Worm (Caenorhabditis elegans) whole organism, young adult: ENCODE data around the gene ifas-2.

Experiments used
- B0261.1 ChIP-seq: sonication (generic microtip); optimal IDR thresholded peaks from 2 replicates; lab custom pipeline; 2016; ENCODE audit warnings: mild to moderate bottlenecking, missing genetic modification characterization, moderate library complexity, missing compliant biosample characterization
- C06A6.2 ChIP-seq: fragments of 200-800 bp; sonication (Bioruptor generic); conservative IDR thresholded peaks from 2 replicates; pipeline ENCODE4 v1.3.6; 2022; ENCODE audit warnings: missing genetic modification characterization, missing compliant biosample characterization
- C17E4.6 ChIP-seq: fragments of 200-800 bp; sonication (Bioruptor generic); IDR thresholded peaks from 2 replicates; pipeline ENCODE4 v1.3.6; 2022; ENCODE audit warnings: missing genetic modification reagents, missing genetic modification characterization, missing compliant biosample characterization
- F33H1.4 ChIP-seq: fragments of 200-800 bp; sonication (Bioruptor generic); IDR thresholded peaks from 2 replicates; pipeline ENCODE4 v1.3.6; 2022; ENCODE audit warnings: missing genetic modification reagents, missing genetic modification characterization, missing compliant biosample characterization
- F39B2.1 ChIP-seq: fragments of 200-800 bp; sonication (Bioruptor generic); IDR thresholded peaks from 2 replicates; pipeline ENCODE4 v1.3.6; 2022; ENCODE audit warnings: missing genetic modification reagents, missing genetic modification characterization, missing compliant biosample characterization
- T07F8.4 ChIP-seq: sonication (generic microtip); optimal IDR thresholded peaks from 2 replicates; lab custom pipeline; 2016; ENCODE audit warnings: mild to moderate bottlenecking, missing genetic modification characterization, moderate library complexity, missing compliant biosample characterization
- Y53F4B.3 ChIP-seq: fragments of 200-800 bp; sonication (Bioruptor generic); IDR thresholded peaks from 2 replicates; pipeline ENCODE4 v1.3.6; 2022; ENCODE audit warnings: missing genetic modification reagents, missing genetic modification characterization, missing compliant biosample characterization
- Y53G8AR.9 ChIP-seq: fragments of 200-800 bp; sonication (Bioruptor generic); conservative IDR thresholded peaks from 2 replicates; pipeline ENCODE4 v1.3.6; 2022; ENCODE audit warnings: missing genetic modification reagents, missing genetic modification characterization, missing compliant biosample characterization
- Y79H2A.3 ChIP-seq: fragments of 200-800 bp; sonication (Bioruptor generic); conservative IDR thresholded peaks from 2 replicates; pipeline ENCODE4 v1.3.6; 2022; ENCODE audit warnings: missing genetic modification reagents, missing genetic modification characterization, missing compliant biosample characterization
- Y95B8A.8 ChIP-seq: fragments of 200-800 bp; sonication (Bioruptor generic); IDR thresholded peaks from 2 replicates; pipeline ENCODE4 v1.3.6; 2022; ENCODE audit warnings: missing genetic modification reagents, missing genetic modification characterization, missing compliant biosample characterization
- akir-1 ChIP-seq: fragments of 200-800 bp; sonication (Bioruptor generic); optimal IDR thresholded peaks from 2 replicates; lab custom pipeline; 2018; ENCODE audit warnings: mild to moderate bottlenecking, missing genetic modification characterization, moderate library complexity, missing compliant biosample characterization
- cebp-1 ChIP-seq, 2 experiments: fragments of 200-800 bp in 1 of 2; sonication (Bioruptor generic) in 1 of 2; sonication (generic microtip) in 1 of 2; IDR thresholded peaks in 1 of 2; optimal IDR thresholded peaks in 1 of 2; 2 replicates each; pipeline versions ENCODE4 v1.3.6 to Lab custom; 2017 to 2022; ENCODE audit warnings: missing compliant biosample characterization in 2 of 2, missing genetic modification characterization in 2 of 2, mild to moderate bottlenecking in 1 of 2, missing genetic modification reagents in 1 of 2, moderate library complexity in 1 of 2
- cebp-2 ChIP-seq: fragments of 200-800 bp; sonication (Bioruptor generic); IDR thresholded peaks from 2 replicates; pipeline ENCODE4 v1.3.6; 2022; ENCODE audit warnings: missing genetic modification characterization, missing compliant biosample characterization
- die-1 ChIP-seq: sonication (generic microtip); optimal IDR thresholded peaks from 2 replicates; lab custom pipeline; 2016; ENCODE audit warnings: missing genotype, mild to moderate bottlenecking, missing genetic modification characterization, missing compliant biosample characterization
- dpff-1 ChIP-seq: sonication (generic microtip); optimal IDR thresholded peaks from 2 replicates; lab custom pipeline; 2017; ENCODE audit warnings: mild to moderate bottlenecking, missing genetic modification characterization, missing compliant biosample characterization
- egl-18 ChIP-seq: fragments of 200-800 bp; sonication (Bioruptor generic); IDR thresholded peaks from 2 replicates; pipeline ENCODE4 v1.3.6; 2022; ENCODE audit warnings: missing genetic modification reagents, missing genetic modification characterization, missing compliant biosample characterization
- egrh-3 ChIP-seq: fragments of 200-800 bp; sonication (Bioruptor generic); IDR thresholded peaks from 2 replicates; pipeline ENCODE4 v1.3.6; 2022; ENCODE audit warnings: missing genetic modification reagents, missing genetic modification characterization, missing compliant biosample characterization
- ekl-4 ChIP-seq: fragments of 200-800 bp; sonication (Bioruptor generic); IDR thresholded peaks from 2 replicates; pipeline ENCODE4 v1.3.6; 2022; ENCODE audit warnings: missing genetic modification reagents, missing genetic modification characterization, missing compliant biosample characterization
- him-1 ChIP-seq: sonication (generic microtip); optimal IDR thresholded peaks from 2 replicates; lab custom pipeline; 2016; ENCODE audit warnings: missing genotype, missing genetic modification reagents, missing genetic modification characterization, missing compliant biosample characterization
- hlh-26 ChIP-seq: fragments of 200-800 bp; sonication (Bioruptor generic); conservative IDR thresholded peaks from 2 replicates; pipeline ENCODE4 v1.3.6; 2022; ENCODE audit warnings: missing genetic modification reagents, missing genetic modification characterization, missing compliant biosample characterization
- hmg-1.2 ChIP-seq: fragments of 200-800 bp; sonication (Bioruptor generic); IDR thresholded peaks from 2 replicates; pipeline ENCODE4 v1.3.6; 2022; ENCODE audit warnings: missing genetic modification reagents, missing genetic modification characterization, missing compliant biosample characterization
- hmg-20 ChIP-seq: fragments of 200-800 bp; sonication (Bioruptor generic); IDR thresholded peaks from 2 replicates; pipeline ENCODE4 v1.3.6; 2022; ENCODE audit warnings: missing genetic modification reagents, missing genetic modification characterization, missing compliant biosample characterization
- hsf-1 ChIP-seq: fragments of 200-800 bp; sonication (Bioruptor generic); IDR thresholded peaks from 2 replicates; pipeline ENCODE4 v1.3.6; 2022; ENCODE audit warnings: missing genetic modification reagents, missing genetic modification characterization, missing compliant biosample characterization
- lir-1 ChIP-seq: fragments of 200-800 bp; sonication (Bioruptor generic); conservative IDR thresholded peaks from 2 replicates; pipeline ENCODE4 v1.3.6; 2022; ENCODE audit warnings: missing genetic modification reagents, missing genetic modification characterization, missing compliant biosample characterization
- madf-6 ChIP-seq: fragments of 200-800 bp; sonication (Bioruptor generic); IDR thresholded peaks from 2 replicates; pipeline ENCODE4 v1.3.6; 2022; ENCODE audit warnings: missing genetic modification reagents, missing genetic modification characterization, missing compliant biosample characterization
- nhr-179 ChIP-seq: sonication (generic microtip); optimal IDR thresholded peaks from 2 replicates; lab custom pipeline; 2016; ENCODE audit warnings: mild to moderate bottlenecking, missing genetic modification characterization, missing compliant biosample characterization
- nhr-90 ChIP-seq: sonication (generic microtip); optimal IDR thresholded peaks from 2 replicates; lab custom pipeline; 2016; ENCODE audit warnings: missing genotype, mild to moderate bottlenecking, missing genetic modification characterization, missing compliant biosample characterization
- pbrm-1 ChIP-seq: fragments of 200-800 bp; sonication (Bioruptor generic); IDR thresholded peaks from 2 replicates; pipeline ENCODE4 v1.3.6; 2022; ENCODE audit warnings: missing genetic modification reagents, missing genetic modification characterization, missing compliant biosample characterization
- repo-1 ChIP-seq: sonication (generic microtip); optimal IDR thresholded peaks from 2 replicates; lab custom pipeline; 2017; ENCODE audit warnings: mild to moderate bottlenecking, missing genetic modification characterization, missing compliant biosample characterization
- rpc-1 ChIP-seq, 2 experiments: fragments of 150-350 bp in 1 of 2; sonication (generic microtip) in 1 of 2; optimal IDR thresholded peaks; 2 replicates each; lab custom pipeline; 2014 to 2018; ENCODE audit warnings: missing biosample characterization in 1 of 2, missing genetic modification characterization in 1 of 2, missing genetic modification reagents in 1 of 2, missing genotype in 1 of 2
- snpc-1.1 ChIP-seq: sonication (generic microtip); optimal IDR thresholded peaks from 2 replicates; lab custom pipeline; 2017; ENCODE audit warnings: missing genetic modification characterization, mild to moderate bottlenecking, missing compliant biosample characterization, antibody characterized with exemption, moderate library complexity, missing genotype, missing genetic modification reagents; ENCODE audit not compliant: insufficient read depth
- tbx-9 ChIP-seq: sonication (generic microtip); optimal IDR thresholded peaks from 2 replicates; lab custom pipeline; 2016; ENCODE audit warnings: borderline replicate concordance, missing genetic modification characterization, inconsistent platforms, missing compliant biosample characterization
- tlf-1 ChIP-seq: fragments of 200-800 bp; sonication (Bioruptor generic); optimal IDR thresholded peaks from 2 replicates; lab custom pipeline; 2018; ENCODE audit warnings: mild to moderate bottlenecking, missing genetic modification characterization, missing compliant biosample characterization
- unc-62 ChIP-seq: fragments of 150-350 bp; optimal IDR thresholded peaks from 2 replicates; lab custom pipeline; 2014; ENCODE audit warnings: missing biosample characterization, missing genetic modification reagents, missing genetic modification characterization
- xnd-1 ChIP-seq: sonication (generic microtip); optimal IDR thresholded peaks from 2 replicates; lab custom pipeline; 2016; ENCODE audit warnings: missing genotype, missing genetic modification reagents, missing genetic modification characterization, missing compliant biosample characterization
- zfh-2 ChIP-seq: fragments of 200-800 bp; sonication (Bioruptor generic); conservative IDR thresholded peaks from 2 replicates; pipeline ENCODE4 v1.3.6; 2022; ENCODE audit warnings: missing genetic modification reagents, missing genetic modification characterization, missing compliant biosample characterization

The ifas-2 gene

DNA sequence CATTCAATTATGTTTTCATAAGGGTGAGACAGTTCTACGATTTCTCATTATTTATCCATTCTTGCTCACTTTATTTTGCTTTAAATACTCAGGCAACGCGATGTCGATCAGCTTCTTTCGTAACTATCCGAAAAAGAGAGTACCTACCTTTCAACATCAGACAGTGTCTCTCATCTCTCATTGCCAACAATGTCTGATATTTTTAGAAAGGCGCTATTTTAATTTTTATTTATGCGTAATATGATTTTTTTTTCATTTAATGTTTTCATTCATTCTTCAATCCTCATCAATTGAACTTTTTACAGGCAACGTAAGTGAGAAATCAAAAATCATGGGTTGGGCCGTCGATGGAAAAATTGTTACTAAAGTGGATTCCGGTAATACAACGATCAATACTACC lies 3.9 kb downstream of the ifas-2 start, which contains the start of gene F09C6.13:
TSS of gene F09C6.13 (plus strand) at position 301 of the 400 bp plus-strand sequence.
- TF ChIP-seq egrh-3 (GFP tag; lab: Robert Waterston, UW), result no peak
- no peak for TF ChIP-seq C06A6.2 (GFP tag; lab: Robert Waterston, UW)

ce11 chrV:16882260-16882918 lies 6.3 kb downstream of the ifas-2 start, which contains the start of the genes F09C6.11 and F09C6.12:
TSS of gene F09C6.11 (minus strand) at chrV:16882310.
TSS of gene F09C6.12 (plus strand) at chrV:16882868.
- TF ChIP-seq hmg-1.2 (GFP tag; lab: Robert Waterston, UW) (no peak), cebp-2 (GFP tag; lab: Robert Waterston, UW) (no peak), lir-1 (no peak), Y95B8A.8 (GFP tag; lab: Robert Waterston, UW) (no peak), dpff-1 (no peak), B0261.1 (tag; lab: Kevin White, UChicago) (no peak), F39B2.1 (GFP tag; lab: Robert Waterston, UW) (no peak), rpc-1 (optimal IDR thresholded peaks at IDR 0.05; lab: Kevin White, UChicago) (no peak), rpc-1 (tag; optimal IDR thresholded peaks at IDR 0.05; lab: Kevin White, UChicago) (no peak), hmg-20 (GFP tag; lab: Robert Waterston, UW) (no peak)

- no peak for TF ChIP-seq akir-1 (GFP tag; lab: Kevin White, UChicago)
- no peak for TF ChIP-seq rpc-1 (optimal IDR thresholded peaks at IDR 0.05; lab: Kevin White, UChicago)
- no peak for TF ChIP-seq rpc-1 (tag; optimal IDR thresholded peaks at IDR 0.05; lab: Kevin White, UChicago)
- TF ChIP-seq snpc-1.1, result no peak
- TF ChIP-seq zfh-2 (GFP tag; lab: Robert Waterston, UW), result no peak
- no peak for TF ChIP-seq hmg-20 (GFP tag; lab: Robert Waterston, UW)
- TF ChIP-seq unc-62 (GFP tag; lab: Kevin White, UChicago), result no peak
- TF ChIP-seq him-1 (tag; lab: Kevin White, UChicago), result no peak
- no peak for TF ChIP-seq nhr-179 (tag; lab: Kevin White, UChicago)
Observed at ce11 chrV:16880679-16881078, 8.0 kb downstream of the ifas-2 start, which contains the start of gene F09C6.14. TSS of gene F09C6.14 (plus strand) at chrV:16880979.

ce11 chrV:16880054-16880453 lies 8.6 kb downstream of the ifas-2 start, which contains the start of gene F09C6.3:
TSS of gene F09C6.3 (minus strand) at chrV:16880154.
- no peak for TF ChIP-seq Y53F4B.3
- no peak for TF ChIP-seq pbrm-1 (GFP tag; lab: Robert Waterston, UW)
- TF ChIP-seq cebp-1 (GFP tag; IDR thresholded peaks at IDR 0.05; lab: Robert Waterston, UW), result no peak
- no peak for TF ChIP-seq cebp-1 (tag; optimal IDR thresholded peaks at IDR 0.05; lab: Kevin White, UChicago)

DNA sequence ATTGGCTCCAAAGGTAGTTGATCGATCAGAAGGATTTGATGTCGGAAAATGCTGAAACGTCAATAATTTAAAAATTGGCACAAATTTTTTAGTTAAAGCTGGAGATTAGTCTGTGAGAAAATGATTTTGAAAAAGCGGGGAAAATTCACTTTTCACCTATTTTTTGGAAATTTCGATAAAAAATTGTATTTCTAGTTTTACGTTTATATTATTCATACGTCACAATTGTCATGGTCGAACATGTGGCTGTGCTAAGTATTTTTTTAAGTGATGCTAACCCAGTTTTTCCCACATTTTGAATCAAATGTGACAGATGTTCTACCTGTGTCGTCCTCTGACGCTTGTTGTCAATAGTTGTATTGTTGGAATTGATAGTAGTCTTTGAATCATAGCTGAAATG lies 9.2 kb downstream of the ifas-2 start:
- TF ChIP-seq tlf-1 (no peak), repo-1 (tag; lab: Kevin White, UChicago) (no peak)

DNA sequence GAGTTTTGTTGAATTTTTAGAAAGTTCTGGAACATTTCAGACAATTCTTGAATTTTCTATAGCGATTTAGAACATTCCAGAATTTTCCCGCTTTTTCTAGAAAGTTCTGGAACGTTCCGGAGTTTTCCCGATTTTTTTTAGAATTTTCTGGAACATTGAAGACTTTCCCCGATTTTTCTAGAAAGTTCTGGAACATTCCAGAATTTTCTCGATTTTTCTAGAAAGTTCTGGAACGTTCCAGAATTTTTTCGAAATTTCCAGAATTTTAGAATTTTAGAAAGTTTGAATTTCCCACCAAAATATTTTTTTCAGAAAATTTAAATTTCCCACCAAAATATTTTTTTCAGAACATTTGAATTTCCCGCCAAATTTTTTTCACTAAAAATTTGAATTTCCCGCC lies 11.6 kb downstream of the ifas-2 start:
- TF ChIP-seq hsf-1 (GFP tag; lab: Robert Waterston, UW), result peak; percentile 92

ce11 chrV:16874966-16875365 lies 13.7 kb downstream of the ifas-2 start, which contains the start of gene F49A5.10:
TSS of gene F49A5.10 (plus strand) at chrV:16875266.
- no peak for TF ChIP-seq die-1 (tag; lab: Kevin White, UChicago)
- TF ChIP-seq Y79H2A.3 (GFP tag; lab: Robert Waterston, UW), result no peak
- no peak for TF ChIP-seq hmg-20 (GFP tag; lab: Robert Waterston, UW)
- no peak for TF ChIP-seq hmg-1.2 (GFP tag; lab: Robert Waterston, UW)
- no peak for TF ChIP-seq pbrm-1 (GFP tag; lab: Robert Waterston, UW)
- no peak for TF ChIP-seq nhr-90 (tag; lab: Kevin White, UChicago)
- no peak for TF ChIP-seq T07F8.4 (tag; lab: Kevin White, UChicago)
- no peak for TF ChIP-seq egl-18
- no peak for TF ChIP-seq F33H1.4 (GFP tag; lab: Robert Waterston, UW)
- no peak for TF ChIP-seq xnd-1 (tag; lab: Kevin White, UChicago)
- no peak for TF ChIP-seq Y53G8AR.9 (GFP tag; lab: Robert Waterston, UW)
- no peak for TF ChIP-seq C17E4.6 (GFP tag; lab: Robert Waterston, UW)
- no peak for TF ChIP-seq ekl-4 (GFP tag; lab: Robert Waterston, UW)
- no peak for TF ChIP-seq madf-6 (GFP tag; lab: Robert Waterston, UW)
- no peak for TF ChIP-seq hlh-26 (GFP tag; lab: Robert Waterston, UW)
- no peak for TF ChIP-seq tbx-9 (tag; lab: Kevin White, UChicago)
